Fruit fly (Drosophila melanogaster) whole organism, embryonic: ENCODE measurements around the gene Ank.

Experiments
- ATbp ChIP-seq: fragments of 200-800 bp; sonication (Bioruptor generic); optimal IDR thresholded peaks from 2 replicates; lab custom pipeline; 2017; ENCODE audit warnings: missing biosample characterization, mild to moderate bottlenecking, missing genetic modification characterization, missing genetic modification reagents
- B-H2 ChIP-seq: fragments of 200-800 bp; sonication (Bioruptor generic); optimal IDR thresholded peaks from 2 replicates; lab custom pipeline; 2018; ENCODE audit warnings: missing biosample characterization, mild to moderate bottlenecking, missing genetic modification characterization
- CG10959 ChIP-seq: fragments of 200-800 bp; sonication (Bioruptor generic); IDR thresholded peaks from 2 replicates; pipeline ENCODE4 v1.3.6; 2022; ENCODE audit warnings: missing biosample characterization, missing genetic modification characterization
- CG11696 ChIP-seq: fragments of 200-800 bp; sonication (Bioruptor generic); IDR thresholded peaks from 2 replicates; pipeline ENCODE4 v1.3.6; 2022; ENCODE audit warnings: missing biosample characterization, missing genetic modification characterization
- CG12391 ChIP-seq: fragments of 200-800 bp; sonication (Bioruptor generic); optimal IDR thresholded peaks from 3 replicates; lab custom pipeline; 2018; ENCODE audit warnings: missing biosample characterization, mild to moderate bottlenecking, missing genetic modification characterization, moderate library complexity
- CG12744 ChIP-seq: fragments of 200-800 bp; sonication (Bioruptor generic); optimal IDR thresholded peaks from 2 replicates; lab custom pipeline; 2016; ENCODE audit warnings: missing biosample characterization, missing genetic modification characterization
- CG12769 ChIP-seq: fragments of 200-800 bp; sonication (Bioruptor generic); optimal IDR thresholded peaks from 2 replicates; lab custom pipeline; 2019; ENCODE audit warnings: missing biosample characterization, mild to moderate bottlenecking, missing genetic modification characterization, moderate library complexity
- CG13287 ChIP-seq: fragments of 200-800 bp; sonication (Bioruptor generic); IDR thresholded peaks from 2 replicates; pipeline ENCODE4 v1.3.6; 2022; ENCODE audit warnings: missing biosample characterization, missing genetic modification characterization; ENCODE audit not compliant: partially characterized antibody
- CG14441 ChIP-seq: fragments of 200-800 bp; sonication (Bioruptor generic); IDR thresholded peaks from 2 replicates; pipeline ENCODE4 v1.3.6; 2022; ENCODE audit warnings: missing biosample characterization, missing genetic modification characterization
- CG14710 ChIP-seq: fragments of 200-800 bp; sonication (Bioruptor generic); optimal IDR thresholded peaks from 3 replicates; lab custom pipeline; 2019; ENCODE audit warnings: missing biosample characterization, mild to moderate bottlenecking, missing genetic modification characterization, moderate library complexity
- CG17612 ChIP-seq: fragments of 200-800 bp; sonication (Bioruptor generic); IDR thresholded peaks from 2 replicates; pipeline ENCODE4 v1.3.6; 2022; ENCODE audit warnings: missing biosample characterization, missing genetic modification characterization
- CG2120 ChIP-seq: fragments of 200-800 bp; sonication (Bioruptor generic); optimal IDR thresholded peaks from 3 replicates; lab custom pipeline; 2016; ENCODE audit warnings: missing biosample characterization, missing genetic modification characterization
- CG30403 ChIP-seq: fragments of 200-800 bp; sonication (Bioruptor generic); optimal IDR thresholded peaks from 3 replicates; lab custom pipeline; 2016; ENCODE audit warnings: missing biosample characterization, missing genetic modification characterization
- CG30431 ChIP-seq: fragments of 200-800 bp; sonication (Bioruptor generic); optimal IDR thresholded peaks from 2 replicates; lab custom pipeline; 2017; ENCODE audit warnings: missing biosample characterization, missing genetic modification characterization
- CG31441 ChIP-seq: fragments of 200-800 bp; sonication (Bioruptor generic); IDR thresholded peaks from 2 replicates; pipeline ENCODE4 v1.3.6; 2022; ENCODE audit warnings: missing biosample characterization, missing genetic modification characterization
- CG33557 ChIP-seq: fragments of 200-800 bp; sonication (Bioruptor generic); optimal IDR thresholded peaks from 2 replicates; lab custom pipeline; 2019; ENCODE audit warnings: missing biosample characterization, mild to moderate bottlenecking, missing genetic modification characterization, moderate library complexity
- CG3838 ChIP-seq: fragments of 200-800 bp; sonication (Bioruptor generic); optimal IDR thresholded peaks from 3 replicates; lab custom pipeline; 2016; ENCODE audit warnings: missing biosample characterization, missing genetic modification characterization
- CG4404 ChIP-seq: fragments of 200-800 bp; sonication (Bioruptor generic); IDR thresholded peaks from 2 replicates; pipeline ENCODE4 v1.3.6; 2022; ENCODE audit warnings: missing biosample characterization, missing genetic modification characterization
- CG6272 ChIP-seq: fragments of 200-800 bp; sonication (Bioruptor generic); IDR thresholded peaks from 2 replicates; pipeline ENCODE4 v1.3.6; 2022; ENCODE audit warnings: missing biosample characterization, missing genetic modification characterization
- CG6683 ChIP-seq: fragments of 200-800 bp; sonication (Bioruptor generic); optimal IDR thresholded peaks from 2 replicates; lab custom pipeline; 2017; ENCODE audit warnings: missing biosample characterization, mild to moderate bottlenecking, missing genetic modification characterization, missing genetic modification reagents
- CG7271 ChIP-seq: fragments of 200-800 bp; sonication (Bioruptor generic); optimal IDR thresholded peaks from 2 replicates; lab custom pipeline; 2018; ENCODE audit warnings: missing biosample characterization, mild to moderate bottlenecking, missing genetic modification characterization, moderate library complexity
- CG7839 ChIP-seq: fragments of 200-800 bp; sonication (Bioruptor generic); optimal IDR thresholded peaks from 3 replicates; lab custom pipeline; 2018; ENCODE audit warnings: missing biosample characterization, mild to moderate bottlenecking, missing genetic modification characterization, moderate library complexity
- CG8478 ChIP-seq: fragments of >200 bp; optimal IDR thresholded peaks from 2 replicates; lab custom pipeline; 2018
- CG9932 ChIP-seq: fragments of 200-800 bp; sonication (Bioruptor generic); IDR thresholded peaks from 2 replicates; pipeline ENCODE4 v1.3.6; 2022; ENCODE audit warnings: missing biosample characterization, missing genetic modification characterization
- CoRest ChIP-seq: fragments of 200-800 bp; sonication (Bioruptor generic); optimal IDR thresholded peaks from 3 replicates; lab custom pipeline; 2018; ENCODE audit warnings: missing biosample characterization, mild to moderate bottlenecking, missing genetic modification characterization, moderate library complexity
- CrebB ChIP-seq: fragments of 200-800 bp; sonication (Bioruptor generic); optimal IDR thresholded peaks from 3 replicates; lab custom pipeline; 2018; ENCODE audit warnings: missing biosample characterization, mild to moderate bottlenecking, missing genetic modification characterization
- D19B ChIP-seq: fragments of 200-800 bp; sonication (Bioruptor generic); optimal IDR thresholded peaks from 2 replicates; lab custom pipeline; 2017; ENCODE audit warnings: missing biosample characterization, mild to moderate bottlenecking, missing genetic modification characterization
- Ets65A ChIP-seq: fragments of 200-800 bp; sonication (Bioruptor generic); peaks from one replicate; lab custom pipeline; 2016; ENCODE audit warnings: missing biosample characterization, missing genetic modification characterization
- H15 ChIP-seq: fragments of 200-800 bp; sonication (Bioruptor generic); IDR thresholded peaks from 3 replicates; pipeline ENCODE4 v1.3.6; 2022; ENCODE audit warnings: missing biosample characterization, missing genetic modification characterization
- H2.0 ChIP-seq: fragments of 200-800 bp; sonication (Bioruptor generic); IDR thresholded peaks from 2 replicates; pipeline ENCODE4 v1.3.6; 2022; ENCODE audit warnings: missing biosample characterization, missing genetic modification characterization
- HLH54F ChIP-seq: fragments of 200-800 bp; sonication (Bioruptor generic); optimal IDR thresholded peaks from 3 replicates; lab custom pipeline; 2016; ENCODE audit warnings: missing biosample characterization, missing genetic modification characterization
- HmgD ChIP-seq: fragments of 200-800 bp; sonication (Bioruptor generic); optimal IDR thresholded peaks from 3 replicates; lab custom pipeline; 2016; ENCODE audit warnings: missing biosample characterization, missing genetic modification characterization
- Hr3 ChIP-seq: fragments of 200-800 bp; sonication (Bioruptor generic); optimal IDR thresholded peaks from 3 replicates; lab custom pipeline; 2016; ENCODE audit warnings: missing biosample characterization, missing genetic modification characterization
- Mes4 ChIP-seq: fragments of 200-800 bp; sonication (Bioruptor generic); optimal IDR thresholded peaks from 2 replicates; lab custom pipeline; 2016; ENCODE audit warnings: missing biosample characterization, missing genetic modification characterization
- PHDP ChIP-seq: fragments of 200-800 bp; sonication (Bioruptor generic); optimal IDR thresholded peaks from 3 replicates; lab custom pipeline; 2018; ENCODE audit warnings: missing biosample characterization, mild to moderate bottlenecking, missing genetic modification characterization, moderate library complexity
- Taf1 ChIP-seq: fragments of 200-800 bp; sonication (Bioruptor generic); IDR thresholded peaks from 2 replicates; pipeline ENCODE4 v1.3.6; 2022; ENCODE audit warnings: missing biosample characterization, missing genetic modification characterization
- abd-A ChIP-seq: fragments of 200-800 bp; sonication (Bioruptor generic); optimal IDR thresholded peaks from 3 replicates; lab custom pipeline; 2019; ENCODE audit warnings: missing biosample characterization, mild to moderate bottlenecking, missing genetic modification characterization, moderate library complexity
- ac ChIP-seq: fragments of 200-800 bp; sonication (Bioruptor generic); optimal IDR thresholded peaks from 3 replicates; lab custom pipeline; 2017; ENCODE audit warnings: missing biosample characterization, mild to moderate bottlenecking, missing genetic modification characterization
- chn ChIP-seq: fragments of 200-800 bp; sonication (Bioruptor generic); optimal IDR thresholded peaks from 2 replicates; lab custom pipeline; 2016; ENCODE audit warnings: missing biosample characterization, missing genetic modification characterization
- croc ChIP-seq: fragments of 200-800 bp; sonication (Bioruptor generic); conservative IDR thresholded peaks from 3 replicates; pipeline ENCODE4 v1.3.6; 2022; ENCODE audit warnings: missing biosample characterization, missing genetic modification characterization
- da ChIP-seq: fragments of 200-800 bp; sonication (Bioruptor generic); optimal IDR thresholded peaks from 2 replicates; lab custom pipeline; 2016; ENCODE audit warnings: missing biosample characterization, missing genetic modification characterization
- dan ChIP-seq: fragments of 200-800 bp; sonication (Bioruptor generic); IDR thresholded peaks from 2 replicates; pipeline ENCODE4 v1.3.6; 2022; ENCODE audit warnings: missing biosample characterization, missing genetic modification characterization
- en ChIP-seq: fragments of 200-800 bp; sonication (Bioruptor generic); optimal IDR thresholded peaks from 2 replicates; lab custom pipeline; 2016; ENCODE audit warnings: missing biosample characterization, missing genetic modification characterization
- fd102C ChIP-seq: fragments of 200-800 bp; sonication (Bioruptor generic); optimal IDR thresholded peaks from 2 replicates; lab custom pipeline; 2018; ENCODE audit warnings: missing biosample characterization, mild to moderate bottlenecking, missing genetic modification characterization, moderate library complexity
- fd96Cb ChIP-seq: fragments of 200-800 bp; sonication (Bioruptor generic); optimal IDR thresholded peaks from 2 replicates; lab custom pipeline; 2018; ENCODE audit warnings: missing biosample characterization, mild to moderate bottlenecking, missing genetic modification characterization, moderate library complexity
- lilli ChIP-seq: fragments of 200-800 bp; sonication (Bioruptor generic); optimal IDR thresholded peaks from 3 replicates; lab custom pipeline; 2016; ENCODE audit warnings: missing biosample characterization, missing genetic modification characterization
- lola ChIP-seq, 3 experiments: fragments of >200 bp in 2 of 3; fragments of 200-800 bp in 1 of 3; sonication (Bioruptor generic) in 1 of 3; optimal IDR thresholded peaks; 2 replicates each; lab custom pipeline; 2017 to 2019; ENCODE audit warnings: missing biosample characterization in 3 of 3, missing genetic modification characterization in 3 of 3, mild to moderate bottlenecking in 1 of 3, moderate library complexity in 1 of 3
- prd ChIP-seq, 3 experiments: fragments of >200 bp in 2 of 3; fragments of 200-800 bp in 1 of 3; sonication (Bioruptor generic) in 1 of 3; optimal IDR thresholded peaks in 2 of 3; IDR thresholded peaks in 1 of 3; 2 replicates in 2 of 3; 3 replicates in 1 of 3; pipeline versions ENCODE4 v1.3.6 to Lab custom; 2017 to 2022; ENCODE audit warnings: missing biosample characterization in 1 of 3, missing genetic modification characterization in 1 of 3
- psq ChIP-seq: fragments of 200-800 bp; sonication (Bioruptor generic); optimal IDR thresholded peaks from 2 replicates; lab custom pipeline; 2017; ENCODE audit warnings: missing biosample characterization, missing genetic modification characterization
- sens ChIP-seq: fragments of 200-800 bp; sonication (Bioruptor generic); peaks from one replicate; lab custom pipeline; 2016; ENCODE audit warnings: missing biosample characterization, missing genetic modification characterization
- vfl ChIP-seq: fragments of 200-800 bp; sonication (Bioruptor generic); optimal IDR thresholded peaks from 2 replicates; lab custom pipeline; 2016; ENCODE audit warnings: missing biosample characterization, missing genetic modification characterization

Ank gene

dm6 chr4:68949-69742, 60.5 kb downstream of the Ank start, which contains the start of gene pan (continued):
- TF ChIP-seq lola (GFP tag; optimal IDR thresholded peaks at IDR 0.05; lab: Kevin White, UChicago) (no peak), Mes4 (no peak), fd102C (no peak), CG12744 (no peak), D19B (GFP tag; lab: Kevin White, UChicago) (no peak), CG7271 (tag; lab: Kevin White, UChicago) (peak; percentile 30), CG10959 (no peak), da (GFP tag; lab: Kevin White, UChicago) (no peak), CG7839 (no peak), CG6683 (no peak), PHDP (tag; lab: Kevin White, UChicago) (no peak), CG30403 (GFP tag; lab: Kevin White, UChicago) (no peak), vfl (GFP tag; lab: Kevin White, UChicago) (no peak), CG2120 (GFP tag; lab: Kevin White, UChicago) (no peak), Taf1 (GFP tag; lab: Robert Waterston, UW) (no peak), CG14710 (peak; percentile 46), CG33557 (GFP tag; lab: Kevin White, UChicago) (no peak), CG12769 (tag; lab: Kevin White, UChicago) (no peak), sens (peak; percentile 75), chn (no peak), abd-A (tag; lab: Kevin White, UChicago) (no peak), CG30431 (GFP tag; lab: Kevin White, UChicago) (no peak), CoRest (tag; lab: Kevin White, UChicago) (no peak), B-H2 (no peak), ac (GFP tag; lab: Kevin White, UChicago) (peak; percentile 18), CG31441 (no peak), CrebB (tag; lab: Kevin White, UChicago) (peak; percentile 47), Hr3 (no peak), CG4404 (no peak), H2.0 (GFP tag; lab: Robert Waterston, UW) (no peak), CG9932 (GFP tag; lab: Robert Waterston, UW) (no peak), ATbp (GFP tag; lab: Kevin White, UChicago) (no peak), CG8478 (lab: Kevin White, UChicago) (no peak), croc (GFP tag; lab: Robert Waterston, UW) (no peak), CG3838 (GFP tag; lab: Kevin White, UChicago) (no peak), CG14441 (GFP tag; lab: Robert Waterston, UW) (no peak), HmgD (GFP tag; lab: Kevin White, UChicago) (no peak), lilli (GFP tag; lab: Kevin White, UChicago) (no peak), H15 (GFP tag; lab: Robert Waterston, UW) (no peak), en (no peak), CG12391 (tag; lab: Kevin White, UChicago) (peak; percentile 31), prd (optimal IDR thresholded peaks at IDR 0.05; lab: Kevin White, UChicago) (no peak), prd (GFP tag; IDR thresholded peaks at IDR 0.05; lab: Robert Waterston, UW) (no peak), HLH54F (no peak), psq (GFP tag; lab: Kevin White, UChicago) (no peak), Ets65A (GFP tag; lab: Kevin White, UChicago) (no peak), CG11696 (GFP tag; lab: Robert Waterston, UW) (no peak), CG6272 (GFP tag; lab: Robert Waterston, UW) (no peak), dan (GFP tag; lab: Robert Waterston, UW) (no peak), fd96Cb (tag; lab: Kevin White, UChicago) (no peak), CG13287 (GFP tag; lab: Robert Waterston, UW) (peak; percentile 85), CG17612 (no peak)
